Fruit fly (Drosophila melanogaster) whole organism, adult: ENCODE measurements around the gene CG4653.

ENCODE experiments used
- CG11617 ChIP-seq: fragments of 200-800 bp; sonication (Bioruptor generic); optimal IDR thresholded peaks from 2 replicates; lab custom pipeline; 2017; ENCODE audit warnings: mild to moderate bottlenecking, missing biosample characterization, missing genetic modification reagents, missing genetic modification characterization
- CG12768 ChIP-seq: fragments of 200-800 bp; sonication (Bioruptor generic); optimal IDR thresholded peaks from 2 replicates; lab custom pipeline; 2017; ENCODE audit warnings: missing biosample characterization, missing genetic modification characterization, mild to moderate bottlenecking, moderate library complexity, missing genetic modification reagents
- CG14711 ChIP-seq: fragments of 200-800 bp; sonication (Bioruptor generic); optimal IDR thresholded peaks from 2 replicates; lab custom pipeline; 2018; ENCODE audit warnings: missing biosample characterization, mild to moderate bottlenecking, missing genetic modification characterization, moderate library complexity
- CG1620 ChIP-seq: fragments of 200-800 bp; sonication (Bioruptor generic); optimal IDR thresholded peaks from 2 replicates; lab custom pipeline; 2016; ENCODE audit warnings: missing biosample characterization, missing genetic modification characterization
- CG33017 ChIP-seq: fragments of 200-800 bp; sonication (Bioruptor generic); optimal IDR thresholded peaks from 2 replicates; lab custom pipeline; 2018; ENCODE audit warnings: missing biosample characterization, mild to moderate bottlenecking, missing genetic modification characterization, moderate library complexity
- CG7045 ChIP-seq: fragments of 200-800 bp; sonication (Bioruptor generic); optimal IDR thresholded peaks from 2 replicates; lab custom pipeline; 2017; ENCODE audit warnings: missing biosample characterization, mild to moderate bottlenecking, missing genetic modification characterization
- CG7101 ChIP-seq: fragments of 200-800 bp; sonication (Bioruptor generic); optimal IDR thresholded peaks from 2 replicates; lab custom pipeline; 2018; ENCODE audit warnings: missing biosample characterization, mild to moderate bottlenecking, missing genetic modification characterization, moderate library complexity
- Clk ChIP-seq: fragments of 200-800 bp; sonication (Bioruptor generic); optimal IDR thresholded peaks from 2 replicates; lab custom pipeline; 2017; ENCODE audit warnings: missing biosample characterization, missing genetic modification characterization
- Crg-1 ChIP-seq: fragments of 200-800 bp; sonication (Bioruptor generic); optimal IDR thresholded peaks from 2 replicates; lab custom pipeline; 2016; ENCODE audit warnings: missing biosample characterization, missing genetic modification characterization
- Mnt ChIP-seq: fragments of 200-800 bp; sonication (Bioruptor generic); optimal IDR thresholded peaks from 2 replicates; lab custom pipeline; 2016; ENCODE audit warnings: missing biosample characterization, mild to moderate bottlenecking, missing genetic modification characterization
- bab1 ChIP-seq: fragments of 200-800 bp; sonication (Bioruptor generic); optimal IDR thresholded peaks from 3 replicates; lab custom pipeline; 2019; ENCODE audit warnings: missing biosample characterization, mild to moderate bottlenecking, missing genetic modification characterization, moderate library complexity
- ovo ChIP-seq: fragments of 200-800 bp; sonication (Bioruptor generic); optimal IDR thresholded peaks from 2 replicates; lab custom pipeline; 2016; ENCODE audit warnings: missing biosample characterization, missing genetic modification characterization
- pad ChIP-seq: fragments of 200-800 bp; sonication (Bioruptor generic); optimal IDR thresholded peaks from 3 replicates; lab custom pipeline; 2017; ENCODE audit warnings: missing biosample characterization, missing genetic modification characterization, mild to moderate bottlenecking, moderate library complexity, missing genetic modification reagents

- TF ChIP-seq CG12768 (GFP tag; lab: Kevin White, UChicago): no peak
- TF ChIP-seq CG7101: no peak
- no peak for TF ChIP-seq CG7045 (GFP tag; lab: Kevin White, UChicago)
- no peak for TF ChIP-seq bab1 (GFP tag; lab: Kevin White, UChicago)
- no peak for TF ChIP-seq Mnt
- TF ChIP-seq CG14711 (tag; lab: Kevin White, UChicago): no peak
- TF ChIP-seq Crg-1: no peak
- no peak for TF ChIP-seq CG11617 (GFP tag; lab: Kevin White, UChicago)
- TF ChIP-seq ovo (GFP tag; lab: Kevin White, UChicago): no peak
- TF ChIP-seq Clk: no peak
- no peak for TF ChIP-seq CG1620 (GFP tag; lab: Kevin White, UChicago)
- no peak for TF ChIP-seq CG33017 (tag; lab: Kevin White, UChicago)
- no peak for TF ChIP-seq pad (GFP tag; lab: Kevin White, UChicago)
Observed at dm6 chrX:16664405-16665064, 39.3 kb upstream of the CG4653 start, which contains the start of gene CG15865.
